Worm (Caenorhabditis elegans): ENCODE data around the gene ZK1251.3.

The ZK1251.3 gene

DNA sequence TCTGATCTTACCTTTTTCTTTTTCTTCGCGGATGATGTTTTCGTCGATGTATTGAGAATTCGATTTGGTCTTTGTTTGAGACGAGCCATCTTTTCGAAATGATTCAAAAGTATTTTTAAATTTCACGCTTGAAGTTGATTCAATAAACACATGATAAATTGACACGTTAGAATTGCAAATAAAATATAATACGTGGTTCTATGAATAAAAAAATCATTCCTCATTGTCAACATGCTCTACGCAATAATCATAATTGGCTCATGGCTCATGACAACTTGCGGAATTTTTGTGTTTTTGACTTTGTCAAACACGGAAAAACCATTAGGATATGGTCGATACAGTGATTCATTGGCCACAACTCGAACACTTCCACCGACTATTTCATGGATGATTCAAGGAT is at the start of gene ZK1251.3, which contains the start of gene htas-1:
TSS of gene ZK1251.3 (plus strand) at position 226 of the 400 bp plus-strand sequence.
TSS of gene htas-1 (minus strand) at position 101 of the 400 bp plus-strand sequence.
- TF ChIP-seq mdt-29 (GFP tag; IDR thresholded peaks at IDR 0.05) (no peak), nhr-42 (GFP tag; IDR thresholded peaks at IDR 0.05) (no peak), tag-97 (GFP tag; IDR thresholded peaks at IDR 0.05) (no peak), lin-1 (GFP tag; IDR thresholded peaks at IDR 0.05) (no peak), spr-1 (tag; optimal IDR thresholded peaks at IDR 0.05) (no peak), tra-1 (GFP tag; IDR thresholded peaks at IDR 0.05) (no peak), snpc-1.2 (GFP tag; IDR thresholded peaks at IDR 0.05) (no peak), dmd-8 (GFP tag; IDR thresholded peaks at IDR 0.05) (no peak), F26F4.8 (GFP tag; conservative IDR thresholded peaks at IDR 0.05) (no peak), ces-1 (GFP tag; optimal IDR thresholded peaks at IDR 0.05) (no peak), F37D6.2 (tag; optimal IDR thresholded peaks at IDR 0.05) (no peak), mes-2 (tag; optimal IDR thresholded peaks at IDR 0.05; ENCODE audit: poor library complexity, severe bottlenecking) (no peak), daf-12 (tag; optimal IDR thresholded peaks at IDR 0.05) (no peak)

ce11 chrIV:9633889-9634288 is 49.6 kb upstream of the ZK1251.3 start:
- TF ChIP-seq set-16 (GFP tag; IDR thresholded peaks at IDR 0.05), result no peak
- no peak for TF ChIP-seq sdz-12 (GFP tag; optimal IDR thresholded peaks at IDR 0.05)
- TF ChIP-seq dmd-8 (GFP tag; IDR thresholded peaks at IDR 0.05), result no peak
- no peak for TF ChIP-seq mdt-29 (GFP tag; IDR thresholded peaks at IDR 0.05)
- no peak for TF ChIP-seq dmd-9 (GFP tag; IDR thresholded peaks at IDR 0.05)
- TF ChIP-seq nhr-76 (tag; optimal IDR thresholded peaks at IDR 0.05), result no peak
- TF ChIP-seq hlh-11 (tag; optimal IDR thresholded peaks at IDR 0.05), result peak; percentile 39
- TF ChIP-seq spr-1 (tag; optimal IDR thresholded peaks at IDR 0.05), result no peak
- no peak for TF ChIP-seq ceh-44 (GFP tag; IDR thresholded peaks at IDR 0.05)
- no peak for TF ChIP-seq mdl-1 (tag; optimal IDR thresholded peaks at IDR 0.05)
- TF ChIP-seq unc-62 (GFP tag; optimal IDR thresholded peaks at IDR 0.05 in 1 of 2), result no peak
- no peak for TF ChIP-seq unc-62 (tag; optimal IDR thresholded peaks at IDR 0.05)
- TF ChIP-seq saeg-2 (GFP tag; IDR thresholded peaks at IDR 0.05), result no peak
- peak; percentile 64 for TF ChIP-seq nhr-48 (tag; optimal IDR thresholded peaks at IDR 0.05)
- TF ChIP-seq hlh-30 (tag; optimal IDR thresholded peaks at IDR 0.05; ENCODE audit: insufficient read depth), result peak; percentile 13
- no peak for TF ChIP-seq aly-2 (tag; optimal IDR thresholded peaks at IDR 0.05)
- no peak for TF ChIP-seq mes-2 (tag; optimal IDR thresholded peaks at IDR 0.05; ENCODE audit: poor library complexity, severe bottlenecking)
- TF ChIP-seq arid-1 (GFP tag; conservative IDR thresholded peaks at IDR 0.05), result no peak
- no peak for TF ChIP-seq ceh-32 (tag; optimal IDR thresholded peaks at IDR 0.05; ENCODE audit: poor library complexity)
- TF ChIP-seq dmd-6 (GFP tag; IDR thresholded peaks at IDR 0.05), result peak; percentile 38
- no peak for TF ChIP-seq nhr-111 (GFP tag; optimal IDR thresholded peaks at IDR 0.05)
- peak; percentile 37 for TF ChIP-seq cey-2 (tag; optimal IDR thresholded peaks at IDR 0.05; ENCODE audit: borderline replicate concordance, insufficient read depth)

- TF ChIP-seq aha-1 (tag), result peak; percentile 3
- TF ChIP-seq F10B5.3 (tag; optimal IDR thresholded peaks at IDR 0.05), result no peak
- TF ChIP-seq ceh-62 (tag; optimal IDR thresholded peaks at IDR 0.05), result no peak
- TF ChIP-seq fkh-10 (GFP tag; optimal IDR thresholded peaks at IDR 0.05), result no peak
- no peak for TF ChIP-seq ama-1 (optimal IDR thresholded peaks at IDR 0.05)
These were observed 48.6 kb upstream of the ZK1251.3 start, which contains the start of gene mca-1 for ce11 chrIV:9634848-9635247. TSS of gene mca-1 (minus strand) at chrIV:9634948.

- TF ChIP-seq attf-4 (tag; optimal IDR thresholded peaks at IDR 0.05), result no peak
- TF ChIP-seq spr-1 (tag; optimal IDR thresholded peaks at IDR 0.05), result no peak
- no peak for TF ChIP-seq zip-2 (tag; optimal IDR thresholded peaks at IDR 0.05)
- TF ChIP-seq ces-1 (GFP tag; optimal IDR thresholded peaks at IDR 0.05), result no peak
- TF ChIP-seq tag-97 (GFP tag; IDR thresholded peaks at IDR 0.05), result no peak
- no peak for TF ChIP-seq egl-43 (GFP tag; IDR thresholded peaks at IDR 0.05)
- no peak for TF ChIP-seq nhr-76 (tag; optimal IDR thresholded peaks at IDR 0.05)
- TF ChIP-seq daf-12 (tag; optimal IDR thresholded peaks at IDR 0.05), result no peak
- no peak for TF ChIP-seq lin-29 (GFP tag; IDR thresholded peaks at IDR 0.05)
- no peak for TF ChIP-seq daf-8 (GFP tag; IDR thresholded peaks at IDR 0.05)
- no peak for TF ChIP-seq madf-9 (GFP tag; conservative IDR thresholded peaks at IDR 0.05)
- TF ChIP-seq D1046.2 (GFP tag; IDR thresholded peaks at IDR 0.05), result no peak
- no peak for TF ChIP-seq jun-1 (tag; optimal IDR thresholded peaks at IDR 0.05)
- TF ChIP-seq Y48G9A.11 (GFP tag; IDR thresholded peaks at IDR 0.05), result no peak
- TF ChIP-seq F49E8.2 (tag; optimal IDR thresholded peaks at IDR 0.05; ENCODE audit: borderline replicate concordance), result no peak
- no peak for TF ChIP-seq nhr-42 (GFP tag; IDR thresholded peaks at IDR 0.05)
- TF ChIP-seq R02D3.7 (tag; optimal IDR thresholded peaks at IDR 0.05), result no peak
These were observed 41.5 kb upstream of the ZK1251.3 start, which contains the start of gene del-2 for ce11 chrIV:9641925-9642324. TSS of gene del-2 (minus strand) at chrIV:9642025.

Measured in whole organism, L4 larva.